Worm (Caenorhabditis elegans) whole organism, L3 larva: ENCODE data around the gene Y47D7A.2.

Experiments used
- ama-1 ChIP-seq: fragments of 150-350 bp; optimal IDR thresholded peaks from 2 replicates; lab custom pipeline; 2018
- ceh-82 ChIP-seq: fragments of 150-350 bp; optimal IDR thresholded peaks from 2 replicates; lab custom pipeline; 2014; ENCODE audit warnings: missing biosample characterization, missing genetic modification characterization
- ceh-9 ChIP-seq: sonication (generic microtip); optimal IDR thresholded peaks from 2 replicates; lab custom pipeline; 2018; ENCODE audit warnings: missing biosample characterization, missing genetic modification characterization
- elt-2 ChIP-seq: sonication (generic microtip); optimal IDR thresholded peaks from 2 replicates; lab custom pipeline; 2016; ENCODE audit warnings: missing genetic modification reagents, mild to moderate bottlenecking, missing genetic modification characterization, missing compliant biosample characterization
- elt-3 ChIP-seq, 3 experiments: fragments of 150-350 bp in 1 of 3; sonication (generic microtip) in 2 of 3; optimal IDR thresholded peaks; 2 replicates in 2 of 3; 4 replicates in 1 of 3; lab custom pipeline; 2014 to 2017; ENCODE audit warnings: missing biosample characterization in 3 of 3, missing genetic modification characterization in 3 of 3
- mml-1 ChIP-seq: fragments of 150-350 bp; sonication (generic microtip); optimal IDR thresholded peaks from 3 replicates; lab custom pipeline; 2014; ENCODE audit warnings: missing biosample characterization, missing genetic modification characterization
- nhr-28 ChIP-seq: fragments of 150-350 bp; optimal IDR thresholded peaks from 2 replicates; lab custom pipeline; 2014; ENCODE audit warnings: missing biosample characterization, missing genetic modification characterization
- nhr-76 ChIP-seq: fragments of 150-350 bp; sonication (generic microtip); optimal IDR thresholded peaks from 5 replicates; lab custom pipeline; 2014; ENCODE audit warnings: missing biosample characterization, missing genetic modification characterization
- sea-2 ChIP-seq: fragments of 150-350 bp; sonication (generic microtip); optimal IDR thresholded peaks from 4 replicates; lab custom pipeline; 2014; ENCODE audit warnings: missing biosample characterization, missing genetic modification reagents, missing genetic modification characterization
- skn-1 ChIP-seq: fragments of 150-350 bp; optimal IDR thresholded peaks from 2 replicates; lab custom pipeline; 2014; ENCODE audit warnings: missing biosample characterization, missing genetic modification characterization
- unc-39 ChIP-seq: sonication (generic microtip); optimal IDR thresholded peaks from 4 replicates; lab custom pipeline; 2017; ENCODE audit warnings: missing biosample characterization, missing genetic modification characterization
- zag-1 ChIP-seq: fragments of 150-350 bp; optimal IDR thresholded peaks from 2 replicates; lab custom pipeline; 2014; ENCODE audit warnings: missing biosample characterization, missing genetic modification characterization

DNA sequence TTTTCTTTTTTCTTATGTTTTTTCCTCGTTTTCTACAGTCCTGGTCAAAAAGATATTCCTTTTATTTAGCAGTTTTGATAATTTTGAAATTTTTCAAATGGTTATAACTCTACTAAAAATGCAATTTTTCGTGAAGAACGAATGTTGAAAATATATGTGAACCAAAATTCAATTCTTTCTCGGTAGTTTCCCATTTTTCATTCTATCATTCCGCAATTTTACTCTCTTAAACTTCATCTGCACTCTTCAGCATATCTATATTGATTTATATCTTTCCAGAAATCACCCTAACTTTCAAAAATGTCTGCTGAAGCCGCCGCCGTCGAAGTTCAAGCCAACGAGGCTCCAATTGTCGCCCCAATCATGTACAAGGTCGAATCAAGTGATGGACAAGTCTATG, 2.1 kb downstream of the Y47D7A.2 start, which contains the start of gene skr-7:
- TF ChIP-seq zag-1 (tag; lab: Kevin White, UChicago) (no peak), ceh-9 (no peak), elt-3 (tag; optimal IDR thresholded peaks at IDR 0.05; lab: Kevin White, UChicago) (no peak), ceh-82 (no peak), nhr-28 (tag; lab: Kevin White, UChicago) (no peak), nhr-76 (no peak), sea-2 (GFP tag; lab: Kevin White, UChicago) (no peak), skn-1 (tag; lab: Kevin White, UChicago) (no peak), unc-39 (tag; lab: Kevin White, UChicago) (no peak), ama-1 (lab: Kevin White, UChicago) (no peak), mml-1 (tag; lab: Kevin White, UChicago) (no peak), elt-2 (no peak)
